Worm (Caenorhabditis elegans): ENCODE results near the gene tag-280.

tag-280 gene

ce11 chrII:12507038-12507437 is 46.6 kb downstream of the tag-280 start, which contains the start of gene srh-68:
Gene srh-68, plus strand, starts transcription at chrII:12507338.
- TF ChIP-seq tab-1 (GFP tag; IDR thresholded peaks at IDR 0.05) (no peak), flt-1 (GFP tag; IDR thresholded peaks at IDR 0.05) (no peak), ztf-29 (GFP tag; IDR thresholded peaks at IDR 0.05) (no peak), T22C8.4 (GFP tag; IDR thresholded peaks at IDR 0.05) (no peak), klf-2 (GFP tag; conservative IDR thresholded peaks at IDR 0.05) (no peak), ztf-23 (GFP tag; IDR thresholded peaks at IDR 0.05) (no peak), med-1 (GFP tag; optimal IDR thresholded peaks at IDR 0.05; ENCODE audit: insufficient read depth) (no peak), cog-1 (tag; optimal IDR thresholded peaks at IDR 0.05) (no peak), ref-1 (GFP tag; conservative IDR thresholded peaks at IDR 0.05) (no peak)

DNA sequence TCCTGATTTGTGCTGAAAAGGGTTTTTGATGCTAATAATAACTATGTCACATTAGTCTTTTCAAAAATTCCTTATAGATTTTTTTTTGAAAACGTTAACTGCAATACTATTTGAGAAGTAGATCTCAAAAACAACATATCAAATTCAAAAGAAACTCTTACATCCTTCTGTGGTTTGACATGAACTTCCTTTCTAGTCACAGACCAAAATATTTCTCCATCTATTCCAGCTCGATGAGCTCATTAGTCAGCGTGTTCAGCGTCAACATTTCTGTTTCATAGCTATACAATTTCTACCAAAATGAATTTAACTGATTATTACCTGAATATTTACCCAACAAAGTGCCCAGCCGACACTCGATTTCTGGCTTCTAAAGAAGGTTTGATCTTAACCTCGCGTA is 48.2 kb downstream of the tag-280 start, which contains the start of gene srh-67:
Gene srh-67 (plus strand): TSS at position 301 of the 400 bp plus-strand sequence.
- TF ChIP-seq klf-2 (GFP tag; conservative IDR thresholded peaks at IDR 0.05) = no peak
